Worm (Caenorhabditis elegans): ENCODE measurements around the gene fubl-1.

The fubl-1 gene

ce11 chrV:10246443-10246885 lies 7.8 kb upstream of the fubl-1 start (continued):
- no peak for TF ChIP-seq snpc-1.1 (tag; optimal IDR thresholded peaks at IDR 0.05; ENCODE audit: insufficient read depth)
- TF ChIP-seq B0019.2 (GFP tag; conservative IDR thresholded peaks at IDR 0.05), result no peak
- TF ChIP-seq repo-1 (tag; optimal IDR thresholded peaks at IDR 0.05), result no peak
- no peak for TF ChIP-seq ceh-40 (GFP tag; IDR thresholded peaks at IDR 0.05)
- TF ChIP-seq ztf-26 (tag; optimal IDR thresholded peaks at IDR 0.05), result no peak
- TF ChIP-seq lsy-27 (tag; optimal IDR thresholded peaks at IDR 0.05; ENCODE audit: borderline replicate concordance, insufficient read depth), result no peak
- TF ChIP-seq ztf-3 (GFP tag; optimal IDR thresholded peaks at IDR 0.05), result no peak
- TF ChIP-seq ztf-6 (GFP tag; IDR thresholded peaks at IDR 0.05), result no peak
- no peak for TF ChIP-seq ztf-28 (GFP tag; IDR thresholded peaks at IDR 0.05)
- TF ChIP-seq lin-26 (GFP tag; IDR thresholded peaks at IDR 0.05), result no peak
- no peak for TF ChIP-seq B0261.1 (tag; optimal IDR thresholded peaks at IDR 0.05)
- no peak for TF ChIP-seq C06A6.2 (GFP tag; conservative IDR thresholded peaks at IDR 0.05)
- no peak for TF ChIP-seq nhr-90 (tag; optimal IDR thresholded peaks at IDR 0.05)
- no peak for TF ChIP-seq bed-2 (GFP tag; IDR thresholded peaks at IDR 0.05)
- no peak for TF ChIP-seq ekl-4 (GFP tag; IDR thresholded peaks at IDR 0.05)
- TF ChIP-seq nfya-2 (GFP tag; IDR thresholded peaks at IDR 0.05), result no peak
- TF ChIP-seq F33H1.4 (GFP tag; IDR thresholded peaks at IDR 0.05), result no peak
- TF ChIP-seq zim-3 (tag; optimal IDR thresholded peaks at IDR 0.05), result no peak
- TF ChIP-seq hmg-1.2 (GFP tag; IDR thresholded peaks at IDR 0.05), result peak; percentile 24; the same call in 1 of the 2 replicates
- TF ChIP-seq F57C9.4 (tag; optimal IDR thresholded peaks at IDR 0.05), result no peak
- no peak for TF ChIP-seq Y95B8A.8 (GFP tag; IDR thresholded peaks at IDR 0.05)
- TF ChIP-seq lir-1 (GFP tag; conservative IDR thresholded peaks at IDR 0.05), result no peak
- no peak for TF ChIP-seq nhr-179 (tag; optimal IDR thresholded peaks at IDR 0.05)
- TF ChIP-seq ZK185.1 (tag; optimal IDR thresholded peaks at IDR 0.05; ENCODE audit: poor library complexity, severe bottlenecking), result no peak
- TF ChIP-seq egl-44 (GFP tag; IDR thresholded peaks at IDR 0.05), result no peak
- TF ChIP-seq C17E4.6 (GFP tag; IDR thresholded peaks at IDR 0.05), result no peak
- no peak for TF ChIP-seq let-526 (GFP tag; IDR thresholded peaks at IDR 0.05)
- no peak for TF ChIP-seq ceh-100 (GFP tag; IDR thresholded peaks at IDR 0.05)
- no peak for TF ChIP-seq hlh-12 (tag; optimal IDR thresholded peaks at IDR 0.05)
- TF ChIP-seq ceh-58 (GFP tag; IDR thresholded peaks at IDR 0.05), result no peak
- TF ChIP-seq bed-1 (GFP tag; IDR thresholded peaks at IDR 0.05), result no peak
- no peak for TF ChIP-seq snpc-1.3 (tag; optimal IDR thresholded peaks at IDR 0.05; ENCODE audit: insufficient read depth)
- TF ChIP-seq tbx-9 (tag; optimal IDR thresholded peaks at IDR 0.05; ENCODE audit: borderline replicate concordance), result no peak
- TF ChIP-seq ceh-27 (GFP tag; optimal IDR thresholded peaks at IDR 0.05), result no peak
- TF ChIP-seq K11D2.4 (GFP tag; IDR thresholded peaks at IDR 0.05), result 0 out of 2 replicates have a peak, but pooled peaks have one; percentile 52
- TF ChIP-seq mel-28 (tag; optimal IDR thresholded peaks at IDR 0.05; ENCODE audit: borderline replicate concordance), result no peak
- TF ChIP-seq egrh-3 (GFP tag; IDR thresholded peaks at IDR 0.05), result no peak
- TF ChIP-seq T26A5.8 (tag; optimal IDR thresholded peaks at IDR 0.05), result no peak
- TF ChIP-seq F39B2.1 (GFP tag; IDR thresholded peaks at IDR 0.05), result no peak
- no peak for TF ChIP-seq rcor-1 (GFP tag; IDR thresholded peaks at IDR 0.05)
- no peak for TF ChIP-seq Y53F4B.3 (GFP tag; IDR thresholded peaks at IDR 0.05)
- no peak for TF ChIP-seq hlh-26 (GFP tag; conservative IDR thresholded peaks at IDR 0.05)
- TF ChIP-seq attf-6 (GFP tag; IDR thresholded peaks at IDR 0.05), result no peak
- TF ChIP-seq F57A8.1 (GFP tag; optimal IDR thresholded peaks at IDR 0.05), result no peak
- peak; percentile 37; the same call in 1 of the 2 replicates for TF ChIP-seq D2030.7 (GFP tag; IDR thresholded peaks at IDR 0.05)
- TF ChIP-seq K12H6.12 (tag; optimal IDR thresholded peaks at IDR 0.05), result peak; percentile 74
- peak; percentile 1 for TF ChIP-seq xnd-1 (tag; optimal IDR thresholded peaks at IDR 0.05)
- no peak for TF ChIP-seq B0336.3 (GFP tag; IDR thresholded peaks at IDR 0.05)
- no peak for TF ChIP-seq snpc-3.4 (tag; optimal IDR thresholded peaks at IDR 0.05)
